Fruit fly (Drosophila melanogaster) whole organism, embryonic: Measurements from ENCODE around the gene CG18420.

Source experiments
- Ada2b ChIP-seq: fragments of 200-800 bp; sonication (Bioruptor generic); IDR thresholded peaks from 2 replicates; pipeline ENCODE4 v1.3.6; 2022; ENCODE audit warnings: missing biosample characterization, missing genetic modification characterization
- CG12744 ChIP-seq: fragments of 200-800 bp; sonication (Bioruptor generic); optimal IDR thresholded peaks from 2 replicates; lab custom pipeline; 2016; ENCODE audit warnings: missing biosample characterization, missing genetic modification characterization
- CG13123 ChIP-seq: fragments of 200-800 bp; sonication (Bioruptor generic); optimal IDR thresholded peaks from 2 replicates; lab custom pipeline; 2016; ENCODE audit warnings: missing biosample characterization, missing genetic modification characterization
- CG14710 ChIP-seq: fragments of 200-800 bp; sonication (Bioruptor generic); optimal IDR thresholded peaks from 3 replicates; lab custom pipeline; 2019; ENCODE audit warnings: missing biosample characterization, mild to moderate bottlenecking, missing genetic modification characterization, moderate library complexity
- CG15696 ChIP-seq: fragments of 200-800 bp; sonication (Bioruptor generic); optimal IDR thresholded peaks from 2 replicates; lab custom pipeline; 2019; ENCODE audit warnings: missing biosample characterization, mild to moderate bottlenecking, missing genetic modification characterization, moderate library complexity
- CG1792 ChIP-seq: fragments of 200-800 bp; sonication (Bioruptor generic); optimal IDR thresholded peaks from 2 replicates; lab custom pipeline; 2016; ENCODE audit warnings: missing biosample characterization, missing genetic modification characterization
- CG2678 ChIP-seq: fragments of 200-800 bp; sonication (Bioruptor generic); optimal IDR thresholded peaks from 3 replicates; lab custom pipeline; 2019; ENCODE audit warnings: missing biosample characterization, mild to moderate bottlenecking, missing genetic modification characterization, moderate library complexity
- CG2875 ChIP-seq: fragments of 200-800 bp; sonication (Bioruptor generic); optimal IDR thresholded peaks from 2 replicates; lab custom pipeline; 2017; ENCODE audit warnings: missing biosample characterization, mild to moderate bottlenecking, missing genetic modification characterization, missing genetic modification reagents
- CG3281 ChIP-seq: fragments of 200-800 bp; sonication (Bioruptor generic); optimal IDR thresholded peaks from 3 replicates; lab custom pipeline; 2017; ENCODE audit warnings: missing biosample characterization, mild to moderate bottlenecking, missing genetic modification characterization
- CG34224 ChIP-seq: fragments of 200-800 bp; sonication (Bioruptor generic); IDR thresholded peaks from 3 replicates; pipeline ENCODE4 v1.3.6; 2022; ENCODE audit warnings: missing biosample characterization, missing genetic modification characterization; ENCODE audit not compliant: partially characterized antibody
- CG34376 ChIP-seq: fragments of 200-800 bp; sonication (Bioruptor generic); optimal IDR thresholded peaks from 2 replicates; lab custom pipeline; 2018; ENCODE audit warnings: missing biosample characterization, mild to moderate bottlenecking, missing genetic modification characterization
- CG4282 ChIP-seq: fragments of 200-800 bp; sonication (Bioruptor generic); optimal IDR thresholded peaks from 2 replicates; lab custom pipeline; 2016; ENCODE audit warnings: missing biosample characterization, missing genetic modification characterization
- CG4820 ChIP-seq: fragments of 200-800 bp; sonication (Bioruptor generic); optimal IDR thresholded peaks from 3 replicates; lab custom pipeline; 2016; ENCODE audit warnings: missing biosample characterization, missing genetic modification characterization
- CG6272 ChIP-seq: fragments of 200-800 bp; sonication (Bioruptor generic); IDR thresholded peaks from 2 replicates; pipeline ENCODE4 v1.3.6; 2022; ENCODE audit warnings: missing biosample characterization, missing genetic modification characterization
- CG7271 ChIP-seq: fragments of 200-800 bp; sonication (Bioruptor generic); optimal IDR thresholded peaks from 2 replicates; lab custom pipeline; 2018; ENCODE audit warnings: missing biosample characterization, mild to moderate bottlenecking, missing genetic modification characterization, moderate library complexity
- CG7357 ChIP-seq: fragments of 200-800 bp; sonication (Bioruptor generic); IDR thresholded peaks from 3 replicates; pipeline ENCODE4 v1.3.6; 2022; ENCODE audit warnings: missing biosample characterization, missing genetic modification characterization
- CG7839 ChIP-seq: fragments of 200-800 bp; sonication (Bioruptor generic); optimal IDR thresholded peaks from 3 replicates; lab custom pipeline; 2018; ENCODE audit warnings: missing biosample characterization, mild to moderate bottlenecking, missing genetic modification characterization, moderate library complexity
- CG7963 ChIP-seq: fragments of 200-800 bp; sonication (Bioruptor generic); IDR thresholded peaks from 3 replicates; pipeline ENCODE4 v1.3.6; 2022; ENCODE audit warnings: missing biosample characterization, missing genetic modification characterization; ENCODE audit not compliant: partially characterized antibody
- CG8924 ChIP-seq: fragments of 200-800 bp; optimal IDR thresholded peaks from 3 replicates; lab custom pipeline; 2019; ENCODE audit warnings: missing biosample characterization, mild to moderate bottlenecking, missing genetic modification characterization, moderate library complexity
- CoRest ChIP-seq: fragments of 200-800 bp; sonication (Bioruptor generic); optimal IDR thresholded peaks from 3 replicates; lab custom pipeline; 2018; ENCODE audit warnings: missing biosample characterization, mild to moderate bottlenecking, missing genetic modification characterization, moderate library complexity
- D ChIP-seq, 2 experiments: fragments of 200-800 bp in 1 of 2; fragments of >200 bp in 1 of 2; sonication (Bioruptor generic) in 1 of 2; optimal IDR thresholded peaks; 2 replicates in 1 of 2; 3 replicates in 1 of 2; lab custom pipeline; 2017; ENCODE audit warnings: mild to moderate bottlenecking in 1 of 2, missing biosample characterization in 1 of 2, missing genetic modification characterization in 1 of 2, missing genetic modification reagents in 1 of 2
- Fer3 ChIP-seq: fragments of 200-800 bp; sonication (Bioruptor generic); optimal IDR thresholded peaks from 2 replicates; lab custom pipeline; 2018; ENCODE audit warnings: missing biosample characterization, mild to moderate bottlenecking, missing genetic modification characterization, moderate library complexity
- HLH54F ChIP-seq: fragments of 200-800 bp; sonication (Bioruptor generic); optimal IDR thresholded peaks from 3 replicates; lab custom pipeline; 2016; ENCODE audit warnings: missing biosample characterization, missing genetic modification characterization
- HmgD ChIP-seq: fragments of 200-800 bp; sonication (Bioruptor generic); optimal IDR thresholded peaks from 3 replicates; lab custom pipeline; 2016; ENCODE audit warnings: missing biosample characterization, missing genetic modification characterization
- Hr39 ChIP-seq: fragments of >200 bp; optimal IDR thresholded peaks from 2 replicates; lab custom pipeline; 2017
- NK7.1 ChIP-seq: fragments of 200-800 bp; sonication (Bioruptor generic); optimal IDR thresholded peaks from 3 replicates; lab custom pipeline; 2016; ENCODE audit warnings: missing biosample characterization, missing genetic modification characterization
- Oli ChIP-seq: fragments of 200-800 bp; sonication (Bioruptor generic); optimal IDR thresholded peaks from 2 replicates; lab custom pipeline; 2018; ENCODE audit warnings: missing biosample characterization, mild to moderate bottlenecking, missing genetic modification characterization, moderate library complexity
- Opbp ChIP-seq: fragments of 200-800 bp; sonication (Bioruptor generic); IDR thresholded peaks from 3 replicates; pipeline ENCODE4 v1.3.6; 2022; ENCODE audit warnings: missing biosample characterization, missing genetic modification characterization; ENCODE audit not compliant: partially characterized antibody
- PHDP ChIP-seq: fragments of 200-800 bp; sonication (Bioruptor generic); optimal IDR thresholded peaks from 3 replicates; lab custom pipeline; 2018; ENCODE audit warnings: missing biosample characterization, mild to moderate bottlenecking, missing genetic modification characterization, moderate library complexity
- Scr ChIP-seq: fragments of 200-800 bp; sonication (Bioruptor generic); IDR thresholded peaks from 2 replicates; pipeline ENCODE4 v1.3.6; 2022; ENCODE audit warnings: missing biosample characterization, missing genetic modification characterization; ENCODE audit not compliant: partially characterized antibody
- amos ChIP-seq: fragments of 200-800 bp; sonication (Bioruptor generic); IDR thresholded peaks from 2 replicates; pipeline ENCODE4 v1.3.6; 2022; ENCODE audit warnings: missing biosample characterization, missing genetic modification characterization; ENCODE audit not compliant: partially characterized antibody
- ap ChIP-seq: fragments of 200-800 bp; sonication (Bioruptor generic); IDR thresholded peaks from 2 replicates; pipeline ENCODE4 v1.3.6; 2022; ENCODE audit warnings: missing biosample characterization, missing genetic modification characterization
- bab2 ChIP-seq: fragments of 200-800 bp; sonication (Bioruptor generic); optimal IDR thresholded peaks from 2 replicates; lab custom pipeline; 2016; ENCODE audit warnings: missing biosample characterization, missing genetic modification characterization
- chinmo ChIP-seq: fragments of 200-800 bp; sonication (Bioruptor generic); IDR thresholded peaks from 4 replicates; pipeline ENCODE4 v1.3.6; 2022; ENCODE audit warnings: missing biosample characterization, missing genetic modification characterization; ENCODE audit not compliant: partially characterized antibody
- cwo ChIP-seq: fragments of 200-800 bp; sonication (Bioruptor generic); optimal IDR thresholded peaks from 3 replicates; lab custom pipeline; 2017; ENCODE audit warnings: missing biosample characterization, missing genetic modification characterization, mild to moderate bottlenecking, moderate library complexity, missing genetic modification reagents
- exex ChIP-seq: fragments of 200-800 bp; sonication (Bioruptor generic); optimal IDR thresholded peaks from 4 replicates; lab custom pipeline; 2018; ENCODE audit warnings: missing biosample characterization, mild to moderate bottlenecking, missing genetic modification characterization, moderate library complexity
- hkb ChIP-seq, 2 experiments: fragments of 200-800 bp in 1 of 2; fragments of >200 bp in 1 of 2; sonication (Bioruptor generic) in 1 of 2; IDR thresholded peaks in 1 of 2; optimal IDR thresholded peaks in 1 of 2; 2 replicates each; pipeline versions ENCODE4 v1.3.6 to Lab custom; 2017 to 2022; ENCODE audit warnings: missing biosample characterization in 1 of 2, missing genetic modification characterization in 1 of 2
- kni ChIP-seq: fragments of 200-800 bp; sonication (Bioruptor generic); optimal IDR thresholded peaks from 3 replicates; lab custom pipeline; 2017; ENCODE audit warnings: mild to moderate bottlenecking, missing biosample characterization, missing genetic modification reagents, missing genetic modification characterization
- lbe ChIP-seq: fragments of 200-800 bp; sonication (Bioruptor generic); optimal IDR thresholded peaks from 2 replicates; lab custom pipeline; 2016; ENCODE audit warnings: missing biosample characterization, mild to moderate bottlenecking, missing genetic modification characterization
- luna ChIP-seq: fragments of 200-800 bp; sonication (Bioruptor generic); optimal IDR thresholded peaks from 2 replicates; lab custom pipeline; 2016; ENCODE audit warnings: missing biosample characterization, missing genetic modification characterization
- onecut ChIP-seq: fragments of 200-800 bp; sonication (Bioruptor generic); IDR thresholded peaks from 2 replicates; pipeline ENCODE4 v1.3.6; 2022; ENCODE audit warnings: missing biosample characterization, missing genetic modification characterization
- rib ChIP-seq: fragments of 200-800 bp; sonication (Bioruptor generic); IDR thresholded peaks from 2 replicates; pipeline ENCODE4 v1.3.6; 2022; ENCODE audit warnings: missing biosample characterization, missing genetic modification characterization
- sob ChIP-seq: fragments of 200-800 bp; sonication (Bioruptor generic); IDR thresholded peaks from 2 replicates; pipeline ENCODE4 v1.3.6; 2022; ENCODE audit warnings: missing biosample characterization, missing genetic modification characterization
- sug ChIP-seq: fragments of 200-800 bp; optimal IDR thresholded peaks from 2 replicates; lab custom pipeline; 2019; ENCODE audit warnings: missing biosample characterization, mild to moderate bottlenecking, missing genetic modification characterization, moderate library complexity
- twi ChIP-seq: fragments of 200-800 bp; optimal IDR thresholded peaks from 2 replicates; lab custom pipeline; 2019; ENCODE audit warnings: missing biosample characterization, mild to moderate bottlenecking, missing genetic modification characterization, moderate library complexity

The CG18420 gene

dm6 chr2L:14765608-14766007 is 30.8 kb downstream of the CG18420 start, which contains the start of gene CG4701:
TSS of gene CG4701 (plus strand) at chr2L:14765908.
- no peak for TF ChIP-seq Hr39 (lab: Kevin White, UChicago)
- no peak for TF ChIP-seq CG7357 (GFP tag; lab: Robert Waterston, UW)
- no peak for TF ChIP-seq CG2875 (GFP tag; lab: Kevin White, UChicago)
- no peak for TF ChIP-seq ap (GFP tag; lab: Robert Waterston, UW)
- TF ChIP-seq kni (GFP tag; lab: Kevin White, UChicago): no peak
- TF ChIP-seq luna (GFP tag; lab: Kevin White, UChicago): no peak

- TF ChIP-seq Fer3 (tag; lab: Kevin White, UChicago) (no peak), CG4282 (no peak), Scr (GFP tag; lab: Robert Waterston, UW) (no peak), CG4820 (GFP tag; lab: Kevin White, UChicago) (no peak), HmgD (GFP tag; lab: Kevin White, UChicago) (no peak), CG15696 (tag; lab: Kevin White, UChicago) (no peak), CG1792 (no peak), rib (GFP tag; lab: Robert Waterston, UW) (no peak), Opbp (GFP tag; lab: Robert Waterston, UW) (no peak), CG7271 (no peak), D (optimal IDR thresholded peaks at IDR 0.05; lab: Kevin White, UChicago) (no peak), D (GFP tag; optimal IDR thresholded peaks at IDR 0.05; lab: Kevin White, UChicago) (no peak), NK7.1 (no peak), CG2678 (tag; lab: Kevin White, UChicago) (no peak), CG34224 (no peak)
- TF ChIP-seq, all 482 proteins: peak for 0
Observed at dm6 chr2L:14762465-14762864, 34.0 kb downstream of the CG18420 start, which contains the start of gene CSN1a. TSS of gene CSN1a (plus strand) at chr2L:14762765.

dm6 chr2L:14760467-14760866 is 36.0 kb downstream of the CG18420 start, which contains the start of gene CG4691:
TSS of gene CG4691 (plus strand) at chr2L:14760767.
- TF ChIP-seq CG14710 (tag; lab: Kevin White, UChicago): no peak
- no peak for TF ChIP-seq CG34224
- no peak for TF ChIP-seq CG13123 (GFP tag; lab: Kevin White, UChicago)
- TF ChIP-seq Ada2b (GFP tag; lab: Robert Waterston, UW): no peak
- no peak for TF ChIP-seq sob
- no peak for TF ChIP-seq amos (GFP tag; lab: Robert Waterston, UW)
- TF ChIP-seq twi (tag; lab: Kevin White, UChicago): no peak
- TF ChIP-seq, all 482 proteins: peak for 0

dm6 chr2L:14746068-14746467 is 50.4 kb downstream of the CG18420 start:
- TF ChIP-seq cwo (no peak), lbe (GFP tag; lab: Kevin White, UChicago) (no peak), CG7839 (tag; lab: Kevin White, UChicago) (no peak), chinmo (no peak), exex (tag; lab: Kevin White, UChicago) (no peak), bab2 (GFP tag; lab: Kevin White, UChicago) (no peak)

- no peak for TF ChIP-seq CG12744 (GFP tag; lab: Kevin White, UChicago)
- peak; percentile 50 for TF ChIP-seq sug (tag; lab: Kevin White, UChicago)
- peak; percentile 4 for TF ChIP-seq Oli (tag; lab: Kevin White, UChicago)
- no peak for TF ChIP-seq CG8924 (tag; lab: Kevin White, UChicago)
- TF ChIP-seq PHDP: no peak
- TF ChIP-seq CoRest (tag; lab: Kevin White, UChicago): no peak
- no peak for TF ChIP-seq CG3281 (GFP tag; lab: Kevin White, UChicago)
- TF ChIP-seq HLH54F: no peak
- TF ChIP-seq CG7963 (GFP tag; lab: Robert Waterston, UW): no peak
- TF ChIP-seq CG6272 (GFP tag; lab: Robert Waterston, UW): no peak
- TF ChIP-seq hkb (optimal IDR thresholded peaks at IDR 0.05; lab: Kevin White, UChicago): no peak
- TF ChIP-seq hkb (GFP tag; IDR thresholded peaks at IDR 0.05; lab: Robert Waterston, UW): no peak
- TF ChIP-seq CG34376 (GFP tag; lab: Kevin White, UChicago): peak; percentile 63
- TF ChIP-seq onecut (GFP tag; lab: Robert Waterston, UW): no peak
Observed at dm6 chr2L:14745068-14745467, 51.4 kb downstream of the CG18420 start, which contains the start of gene CG42587. TSS of gene CG42587 (minus strand) at chr2L:14745210.
